Fruit fly (Drosophila melanogaster) whole organism, embryonic: ENCODE data around the gene CG5506.
A peak's percentile ranks its signal among the peaks of the same experiment; 100 is the strongest.

Experiments used
- Asciz ChIP-seq: fragments of 200-800 bp; sonication (Bioruptor generic); optimal IDR thresholded peaks from 2 replicates; lab custom pipeline; 2017; ENCODE audit warnings: missing biosample characterization, mild to moderate bottlenecking, missing genetic modification characterization, missing genetic modification reagents
- Atf6 ChIP-seq: fragments of 200-800 bp; sonication (Bioruptor generic); IDR thresholded peaks from 2 replicates; pipeline ENCODE4 v1.3.6; 2022; ENCODE audit warnings: missing biosample characterization, missing genetic modification characterization
- BEAF-32 ChIP-seq: fragments of 200-800 bp; sonication (Bioruptor generic); optimal IDR thresholded peaks from 3 replicates; lab custom pipeline; 2017; ENCODE audit warnings: missing biosample characterization, missing genetic modification characterization, mild to moderate bottlenecking, moderate library complexity, missing genetic modification reagents
- CG11085 ChIP-seq: fragments of 200-800 bp; sonication (Bioruptor generic); IDR thresholded peaks from 2 replicates; pipeline ENCODE4 v1.3.6; 2022; ENCODE audit warnings: missing biosample characterization, missing genetic modification characterization
- CG14965 ChIP-seq: fragments of 200-800 bp; sonication (Bioruptor generic); optimal IDR thresholded peaks from 2 replicates; lab custom pipeline; 2016; ENCODE audit warnings: missing biosample characterization, missing genetic modification characterization, borderline replicate concordance
- CG1529 ChIP-seq: fragments of 200-800 bp; sonication (Bioruptor generic); optimal IDR thresholded peaks from 3 replicates; lab custom pipeline; 2018; ENCODE audit warnings: missing biosample characterization, missing genetic modification characterization
- CG17612 ChIP-seq: fragments of 200-800 bp; sonication (Bioruptor generic); IDR thresholded peaks from 2 replicates; pipeline ENCODE4 v1.3.6; 2022; ENCODE audit warnings: missing biosample characterization, missing genetic modification characterization
- CG18476 ChIP-seq: fragments of 200-800 bp; sonication (Bioruptor generic); optimal IDR thresholded peaks from 2 replicates; lab custom pipeline; 2016; ENCODE audit warnings: missing biosample characterization, mild to moderate bottlenecking, missing genetic modification characterization
- CG30020 ChIP-seq: fragments of 200-800 bp; optimal IDR thresholded peaks from 2 replicates; lab custom pipeline; 2019; ENCODE audit warnings: missing biosample characterization, mild to moderate bottlenecking, missing genetic modification characterization, moderate library complexity
- CG33557 ChIP-seq: fragments of 200-800 bp; sonication (Bioruptor generic); optimal IDR thresholded peaks from 2 replicates; lab custom pipeline; 2019; ENCODE audit warnings: missing biosample characterization, mild to moderate bottlenecking, missing genetic modification characterization, moderate library complexity
- CG42726 ChIP-seq: fragments of 200-800 bp; sonication (Bioruptor generic); IDR thresholded peaks from 2 replicates; pipeline ENCODE4 v1.3.6; 2022; ENCODE audit warnings: missing biosample characterization, missing genetic modification characterization; ENCODE audit not compliant: partially characterized antibody
- CG43689 ChIP-seq: fragments of 200-800 bp; sonication (Bioruptor generic); IDR thresholded peaks from 2 replicates; pipeline ENCODE4 v1.3.6; 2022; ENCODE audit warnings: missing biosample characterization, missing genetic modification characterization
- CG5180 ChIP-seq: fragments of 200-800 bp; sonication (Bioruptor generic); optimal IDR thresholded peaks from 3 replicates; lab custom pipeline; 2017; ENCODE audit warnings: missing biosample characterization, missing genetic modification characterization, mild to moderate bottlenecking, moderate library complexity, missing genetic modification reagents
- CG6654 ChIP-seq: fragments of 200-800 bp; sonication (Bioruptor generic); optimal IDR thresholded peaks from 2 replicates; lab custom pipeline; 2017; ENCODE audit warnings: missing biosample characterization, mild to moderate bottlenecking, missing genetic modification characterization
- CG6765 ChIP-seq: fragments of 200-800 bp; sonication (Bioruptor generic); optimal IDR thresholded peaks from 3 replicates; lab custom pipeline; 2017; ENCODE audit warnings: missing biosample characterization, mild to moderate bottlenecking, missing genetic modification characterization
- CG6813 ChIP-seq: fragments of 200-800 bp; sonication (Bioruptor generic); optimal IDR thresholded peaks from 2 replicates; lab custom pipeline; 2017; ENCODE audit warnings: missing biosample characterization, missing genetic modification characterization, mild to moderate bottlenecking, moderate library complexity, missing genetic modification reagents
- CG7987 ChIP-seq: fragments of 200-800 bp; sonication (Bioruptor generic); optimal IDR thresholded peaks from 2 replicates; lab custom pipeline; 2018; ENCODE audit warnings: missing biosample characterization, mild to moderate bottlenecking, missing genetic modification characterization, moderate library complexity
- CG9797 ChIP-seq: fragments of 200-800 bp; sonication (Bioruptor generic); optimal IDR thresholded peaks from 3 replicates; lab custom pipeline; 2018; ENCODE audit warnings: missing biosample characterization, mild to moderate bottlenecking, missing genetic modification characterization
- CG9876 ChIP-seq: fragments of 200-800 bp; sonication (Bioruptor generic); optimal IDR thresholded peaks from 2 replicates; lab custom pipeline; 2016; ENCODE audit warnings: missing biosample characterization, missing genetic modification characterization
- Doc2 ChIP-seq: fragments of 200-800 bp; sonication (Bioruptor generic); IDR thresholded peaks from 2 replicates; pipeline ENCODE4 v1.3.6; 2022; ENCODE audit warnings: missing biosample characterization, missing genetic modification characterization
- Gug ChIP-seq: fragments of 200-800 bp; sonication (Bioruptor generic); IDR thresholded peaks from 4 replicates; pipeline ENCODE4 v1.3.6; 2022; ENCODE audit warnings: missing biosample characterization, missing genetic modification characterization
- NK7.1 ChIP-seq: fragments of 200-800 bp; sonication (Bioruptor generic); optimal IDR thresholded peaks from 3 replicates; lab custom pipeline; 2016; ENCODE audit warnings: missing biosample characterization, missing genetic modification characterization
- Oaz ChIP-seq: fragments of 200-800 bp; sonication (Bioruptor generic); IDR thresholded peaks from 2 replicates; pipeline ENCODE4 v1.3.6; 2022; ENCODE audit warnings: missing biosample characterization, missing genetic modification characterization
- Pdp1 ChIP-seq, 2 experiments: fragments of 200-800 bp; sonication (Bioruptor generic); optimal IDR thresholded peaks; 3 replicates each; lab custom pipeline; 2016; ENCODE audit warnings: missing biosample characterization in 2 of 2, missing genetic modification characterization in 2 of 2, mild to moderate bottlenecking in 1 of 2, moderate library complexity in 1 of 2
- ac ChIP-seq: fragments of 200-800 bp; sonication (Bioruptor generic); optimal IDR thresholded peaks from 3 replicates; lab custom pipeline; 2017; ENCODE audit warnings: missing biosample characterization, mild to moderate bottlenecking, missing genetic modification characterization
- az2 ChIP-seq: fragments of 200-800 bp; sonication (Bioruptor generic); optimal IDR thresholded peaks from 3 replicates; lab custom pipeline; 2016; ENCODE audit warnings: missing biosample characterization, missing genetic modification characterization
- bsh ChIP-seq, 2 experiments: fragments of 200-800 bp; sonication (Bioruptor generic); optimal IDR thresholded peaks; 2 replicates each; lab custom pipeline; 2017 to 2018; ENCODE audit warnings: mild to moderate bottlenecking in 2 of 2, missing biosample characterization in 2 of 2, missing genetic modification characterization in 2 of 2, moderate library complexity in 1 of 2
- da ChIP-seq: fragments of 200-800 bp; sonication (Bioruptor generic); optimal IDR thresholded peaks from 2 replicates; lab custom pipeline; 2016; ENCODE audit warnings: missing biosample characterization, missing genetic modification characterization
- dan ChIP-seq: fragments of 200-800 bp; sonication (Bioruptor generic); IDR thresholded peaks from 2 replicates; pipeline ENCODE4 v1.3.6; 2022; ENCODE audit warnings: missing biosample characterization, missing genetic modification characterization
- dmrt99B ChIP-seq: fragments of 200-800 bp; sonication (Bioruptor generic); optimal IDR thresholded peaks from 2 replicates; lab custom pipeline; 2018; ENCODE audit warnings: missing biosample characterization, mild to moderate bottlenecking, missing genetic modification characterization, moderate library complexity
- fd102C ChIP-seq: fragments of 200-800 bp; sonication (Bioruptor generic); optimal IDR thresholded peaks from 2 replicates; lab custom pipeline; 2018; ENCODE audit warnings: missing biosample characterization, mild to moderate bottlenecking, missing genetic modification characterization, moderate library complexity
- gem ChIP-seq: fragments of 200-800 bp; sonication (Bioruptor generic); optimal IDR thresholded peaks from 2 replicates; lab custom pipeline; 2019; ENCODE audit warnings: missing biosample characterization, mild to moderate bottlenecking, missing genetic modification characterization, moderate library complexity
- ind ChIP-seq: fragments of 200-800 bp; sonication (Bioruptor generic); optimal IDR thresholded peaks from 3 replicates; lab custom pipeline; 2016; ENCODE audit warnings: missing biosample characterization, missing genetic modification characterization
- klu ChIP-seq: fragments of 200-800 bp; sonication (Bioruptor generic); IDR thresholded peaks from 2 replicates; pipeline ENCODE4 v1.3.6; 2022; ENCODE audit warnings: missing biosample characterization, missing genetic modification characterization
- pan ChIP-seq, 4 experiments: fragments of >200 bp in 3 of 4; fragments of 200-800 bp in 1 of 4; sonication (Bioruptor generic) in 1 of 4; optimal IDR thresholded peaks in 3 of 4; IDR thresholded peaks in 1 of 4; 2 replicates each; pipeline versions ENCODE4 v1.3.6 to Lab custom; 2017 to 2022; ENCODE audit warnings: missing biosample characterization in 2 of 4, missing genetic modification characterization in 2 of 4, mixed read lengths in 1 of 4
- pfk ChIP-seq: fragments of 200-800 bp; sonication (Bioruptor generic); optimal IDR thresholded peaks from 2 replicates; lab custom pipeline; 2018; ENCODE audit warnings: missing biosample characterization, mild to moderate bottlenecking, missing genetic modification characterization, moderate library complexity
- prd ChIP-seq, 3 experiments: fragments of >200 bp in 2 of 3; fragments of 200-800 bp in 1 of 3; sonication (Bioruptor generic) in 1 of 3; optimal IDR thresholded peaks in 2 of 3; IDR thresholded peaks in 1 of 3; 2 replicates in 2 of 3; 3 replicates in 1 of 3; pipeline versions ENCODE4 v1.3.6 to Lab custom; 2017 to 2022; ENCODE audit warnings: missing biosample characterization in 1 of 3, missing genetic modification characterization in 1 of 3
- ro ChIP-seq: fragments of 200-800 bp; sonication (Bioruptor generic); IDR thresholded peaks from 2 replicates; pipeline ENCODE4 v1.3.6; 2022; ENCODE audit warnings: missing biosample characterization, missing genetic modification characterization
- scrt ChIP-seq: fragments of 200-800 bp; sonication (Bioruptor generic); optimal IDR thresholded peaks from 2 replicates; lab custom pipeline; 2018; ENCODE audit warnings: missing biosample characterization, mild to moderate bottlenecking, missing genetic modification characterization, moderate library complexity
- so ChIP-seq: fragments of 200-800 bp; sonication (Bioruptor generic); IDR thresholded peaks from 3 replicates; pipeline ENCODE4 v1.3.6; 2022; ENCODE audit warnings: missing biosample characterization, missing genetic modification characterization
- sqz ChIP-seq: fragments of 200-800 bp; sonication (Bioruptor generic); optimal IDR thresholded peaks from 3 replicates; lab custom pipeline; 2018; ENCODE audit warnings: missing biosample characterization, mild to moderate bottlenecking, missing genetic modification characterization
- sug ChIP-seq: fragments of 200-800 bp; optimal IDR thresholded peaks from 2 replicates; lab custom pipeline; 2019; ENCODE audit warnings: missing biosample characterization, mild to moderate bottlenecking, missing genetic modification characterization, moderate library complexity
- tgo ChIP-seq: fragments of 200-800 bp; sonication (Bioruptor generic); IDR thresholded peaks from 3 replicates; pipeline ENCODE4 v1.3.6; 2022; ENCODE audit warnings: missing biosample characterization, missing genetic modification characterization
- tll ChIP-seq, 2 experiments: fragments of 200-800 bp in 1 of 2; fragments of >200 bp in 1 of 2; sonication (Bioruptor generic) in 1 of 2; optimal IDR thresholded peaks; 2 replicates each; lab custom pipeline; 2017 to 2019; ENCODE audit warnings: missing biosample characterization in 2 of 2, missing genetic modification characterization in 2 of 2, mild to moderate bottlenecking in 1 of 2, moderate library complexity in 1 of 2
- yki ChIP-seq: fragments of >200 bp; optimal IDR thresholded peaks from 3 replicates; lab custom pipeline; 2018
- z ChIP-seq: fragments of 200-800 bp; sonication (Bioruptor generic); IDR thresholded peaks from 3 replicates; pipeline ENCODE4 v1.3.6; 2022; ENCODE audit warnings: missing biosample characterization, missing genetic modification characterization
- zfh2 ChIP-seq: fragments of 200-800 bp; sonication (Bioruptor generic); optimal IDR thresholded peaks from 2 replicates; lab custom pipeline; 2016; ENCODE audit warnings: missing biosample characterization, missing genetic modification characterization

The CG5506 gene

DNA sequence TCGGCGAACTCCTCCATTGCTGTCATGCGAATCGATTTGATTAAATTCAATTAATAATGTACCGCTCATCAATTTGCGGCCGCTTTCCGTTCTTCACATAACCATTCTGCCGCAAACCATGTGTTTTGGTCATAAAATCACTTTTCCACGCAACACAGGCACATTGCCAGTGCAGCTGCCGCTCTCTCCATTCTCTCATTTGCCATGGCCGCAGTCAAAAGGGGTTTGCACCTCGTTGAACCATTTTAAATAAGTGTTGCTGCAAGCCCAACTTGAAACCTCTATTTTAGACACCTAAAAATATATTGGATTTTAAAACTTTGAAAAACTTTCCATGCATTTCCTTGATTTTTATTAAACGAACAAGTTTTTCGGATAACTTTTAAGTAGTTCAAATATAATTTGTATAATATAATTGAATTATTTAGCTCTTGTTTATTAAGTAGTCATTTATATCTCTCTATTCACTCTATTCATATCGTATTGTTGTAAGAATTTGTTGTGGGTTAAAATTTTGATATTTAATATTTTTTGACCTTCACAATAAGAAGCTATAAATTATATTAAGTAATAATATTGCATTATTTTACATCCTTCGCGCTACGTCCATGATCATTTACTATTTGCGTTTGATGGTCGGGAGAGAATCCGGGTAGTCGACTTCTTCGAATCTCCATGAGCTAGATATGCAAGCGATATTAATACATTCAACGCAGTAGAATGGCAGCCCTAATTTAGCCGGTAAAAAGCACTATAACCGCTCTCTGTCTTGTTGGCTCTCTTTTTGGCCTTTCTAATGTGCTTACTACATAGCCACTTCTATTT, 27.3 kb downstream of the CG5506 start, which contains the start of gene CG5535 (continued):
- TF ChIP-seq dan (GFP tag; lab: Robert Waterston, UW) (no peak), gem (tag; lab: Kevin White, UChicago) (peak; percentile 90), CG5180 (peak; percentile 65), ac (no peak), Atf6 (GFP tag; lab: Robert Waterston, UW) (no peak; the same call in 1 of the 2 replicates), CG7987 (peak; percentile 50), sug (tag; lab: Kevin White, UChicago) (peak; percentile 71), klu (GFP tag; lab: Robert Waterston, UW) (peak; percentile 52), CG17612 (GFP tag; lab: Robert Waterston, UW) (peak; percentile 22; the same call in 1 of the 2 replicates), tgo (GFP tag; lab: Robert Waterston, UW) (peak; percentile 60; the same call in 2 of the 3 replicates), CG11085 (GFP tag; lab: Robert Waterston, UW) (peak; percentile 50; the same call in 1 of the 2 replicates), pfk (GFP tag; lab: Kevin White, UChicago) (no peak), CG43689 (GFP tag; lab: Robert Waterston, UW) (0 out of 2 replicates have a peak, but pooled peaks have one; percentile 19), pan (optimal IDR thresholded peaks at IDR 0.05; lab: Kevin White, UChicago) (no peak), pan (GFP tag; optimal IDR thresholded peaks at IDR 0.05 in 1 of 2, IDR thresholded peaks at IDR 0.05 in 1 of 2) (peak in 1 of 2 experiments; percentile 61), CG6654 (peak; percentile 26), CG30020 (tag; lab: Kevin White, UChicago) (peak; percentile 70), sqz (GFP tag; lab: Kevin White, UChicago) (no peak), so (no peak), ind (GFP tag; lab: Kevin White, UChicago) (peak; percentile 60), Gug (peak; percentile 82), prd (optimal IDR thresholded peaks at IDR 0.05; lab: Kevin White, UChicago) (no peak), prd (GFP tag; IDR thresholded peaks at IDR 0.05; lab: Robert Waterston, UW) (peak; percentile 62), dmrt99B (tag; lab: Kevin White, UChicago) (peak; percentile 85), scrt (GFP tag; lab: Kevin White, UChicago) (peak; percentile 43), Oaz (peak; percentile 47), da (GFP tag; lab: Kevin White, UChicago) (no peak), ro (no peak; the same call in 1 of the 2 replicates), Doc2 (GFP tag; lab: Robert Waterston, UW) (no peak), CG9797 (GFP tag; lab: Kevin White, UChicago) (no peak), CG6765 (GFP tag; lab: Kevin White, UChicago) (peak; percentile 80), CG33557 (GFP tag; lab: Kevin White, UChicago) (peak; percentile 79), BEAF-32 (GFP tag; lab: Kevin White, UChicago) (no peak), CG1529 (peak; percentile 68), Pdp1 (GFP tag; optimal IDR thresholded peaks at IDR 0.05; lab: Kevin White, UChicago) (peak; percentile 45 to 80), CG6813 (GFP tag; lab: Kevin White, UChicago) (peak; percentile 71), Asciz (GFP tag; lab: Kevin White, UChicago) (peak; percentile 69), CG42726 (GFP tag; lab: Robert Waterston, UW) (no peak), CG9876 (peak; percentile 28), z (GFP tag; lab: Robert Waterston, UW) (no peak), CG14965 (GFP tag; lab: Kevin White, UChicago) (no peak), yki (lab: Kevin White, UChicago) (no peak), NK7.1 (GFP tag; lab: Kevin White, UChicago) (no peak), az2 (GFP tag; lab: Kevin White, UChicago) (peak; percentile 83), tll (GFP tag; optimal IDR thresholded peaks at IDR 0.05; lab: Kevin White, UChicago) (peak in 1 of 2 experiments; percentile 6), zfh2 (GFP tag; lab: Kevin White, UChicago) (peak; percentile 61), fd102C (peak; percentile 24), bsh (GFP tag; optimal IDR thresholded peaks at IDR 0.05; lab: Kevin White, UChicago) (peak; percentile 68 to 81), CG18476 (GFP tag; lab: Kevin White, UChicago) (peak; percentile 42)
